Fruit fly (Drosophila melanogaster) whole organism, embryonic: ENCODE measurements around the gene Mis12.

Source experiments
- Bdp1 ChIP-seq: fragments of 200-800 bp; sonication (Bioruptor generic); optimal IDR thresholded peaks from 3 replicates; lab custom pipeline; 2016; ENCODE audit warnings: missing biosample characterization, missing genetic modification characterization
- BtbVII ChIP-seq: fragments of 200-800 bp; sonication (Bioruptor generic); optimal IDR thresholded peaks from 3 replicates; lab custom pipeline; 2017; ENCODE audit warnings: missing biosample characterization, mild to moderate bottlenecking, missing genetic modification characterization
- CG10274 ChIP-seq: fragments of 200-800 bp; sonication (Bioruptor generic); optimal IDR thresholded peaks from 3 replicates; lab custom pipeline; 2017; ENCODE audit warnings: missing biosample characterization, mild to moderate bottlenecking, missing genetic modification characterization
- CG13624 ChIP-seq: fragments of 200-800 bp; sonication (Bioruptor generic); optimal IDR thresholded peaks from 2 replicates; lab custom pipeline; 2016; ENCODE audit warnings: missing biosample characterization, missing genetic modification characterization
- CG15011 ChIP-seq: fragments of 200-800 bp; sonication (Bioruptor generic); optimal IDR thresholded peaks from 3 replicates; lab custom pipeline; 2018; ENCODE audit warnings: missing biosample characterization, mild to moderate bottlenecking, missing genetic modification characterization
- CG15479 ChIP-seq: fragments of 200-800 bp; sonication (Bioruptor generic); optimal IDR thresholded peaks from 3 replicates; lab custom pipeline; 2019; ENCODE audit warnings: missing biosample characterization, mild to moderate bottlenecking, missing genetic modification characterization, moderate library complexity
- CG16863 ChIP-seq: fragments of 200-800 bp; sonication (Bioruptor generic); optimal IDR thresholded peaks from 3 replicates; lab custom pipeline; 2016; ENCODE audit warnings: missing biosample characterization, missing genetic modification characterization
- CG17612 ChIP-seq: fragments of 200-800 bp; sonication (Bioruptor generic); IDR thresholded peaks from 2 replicates; pipeline ENCODE4 v1.3.6; 2022; ENCODE audit warnings: missing biosample characterization, missing genetic modification characterization
- CG2678 ChIP-seq: fragments of 200-800 bp; sonication (Bioruptor generic); optimal IDR thresholded peaks from 3 replicates; lab custom pipeline; 2019; ENCODE audit warnings: missing biosample characterization, mild to moderate bottlenecking, missing genetic modification characterization, moderate library complexity
- CG34224 ChIP-seq: fragments of 200-800 bp; sonication (Bioruptor generic); IDR thresholded peaks from 3 replicates; pipeline ENCODE4 v1.3.6; 2022; ENCODE audit warnings: missing biosample characterization, missing genetic modification characterization; ENCODE audit not compliant: partially characterized antibody
- CG34376 ChIP-seq: fragments of 200-800 bp; sonication (Bioruptor generic); optimal IDR thresholded peaks from 2 replicates; lab custom pipeline; 2018; ENCODE audit warnings: missing biosample characterization, mild to moderate bottlenecking, missing genetic modification characterization
- CG3838 ChIP-seq: fragments of 200-800 bp; sonication (Bioruptor generic); optimal IDR thresholded peaks from 3 replicates; lab custom pipeline; 2016; ENCODE audit warnings: missing biosample characterization, missing genetic modification characterization
- CG3847 ChIP-seq: fragments of 200-800 bp; sonication (Bioruptor generic); IDR thresholded peaks from 2 replicates; pipeline ENCODE4 v1.3.6; 2022; ENCODE audit warnings: missing biosample characterization, missing genetic modification characterization
- CG7786 ChIP-seq: fragments of 200-800 bp; sonication (Bioruptor generic); optimal IDR thresholded peaks from 2 replicates; lab custom pipeline; 2016; ENCODE audit warnings: missing biosample characterization, missing genetic modification characterization
- CG8089 ChIP-seq: fragments of 200-800 bp; sonication (Bioruptor generic); optimal IDR thresholded peaks from 3 replicates; lab custom pipeline; 2016; ENCODE audit warnings: missing biosample characterization, missing genetic modification characterization
- CG9437 ChIP-seq: fragments of 200-800 bp; sonication (Bioruptor generic); optimal IDR thresholded peaks from 2 replicates; lab custom pipeline; 2018; ENCODE audit warnings: missing biosample characterization, mild to moderate bottlenecking, missing genetic modification characterization
- CG9609 ChIP-seq: fragments of 200-800 bp; sonication (Bioruptor generic); optimal IDR thresholded peaks from 3 replicates; lab custom pipeline; 2016; ENCODE audit warnings: missing biosample characterization, missing genetic modification characterization
- CrebB ChIP-seq: fragments of 200-800 bp; sonication (Bioruptor generic); optimal IDR thresholded peaks from 3 replicates; lab custom pipeline; 2018; ENCODE audit warnings: missing biosample characterization, mild to moderate bottlenecking, missing genetic modification characterization
- Deaf1 ChIP-seq: fragments of 200-800 bp; optimal IDR thresholded peaks from 3 replicates; lab custom pipeline; 2019; ENCODE audit warnings: missing biosample characterization, mild to moderate bottlenecking, missing genetic modification characterization, moderate library complexity
- Dp ChIP-seq: fragments of 200-800 bp; sonication (Bioruptor generic); optimal IDR thresholded peaks from 2 replicates; lab custom pipeline; 2018; ENCODE audit warnings: missing biosample characterization, mild to moderate bottlenecking, missing genetic modification characterization, moderate library complexity
- H15 ChIP-seq: fragments of 200-800 bp; sonication (Bioruptor generic); IDR thresholded peaks from 3 replicates; pipeline ENCODE4 v1.3.6; 2022; ENCODE audit warnings: missing biosample characterization, missing genetic modification characterization
- HHEX ChIP-seq: fragments of 200-800 bp; sonication (Bioruptor generic); optimal IDR thresholded peaks from 3 replicates; lab custom pipeline; 2017; ENCODE audit warnings: missing biosample characterization, mild to moderate bottlenecking, missing genetic modification characterization, missing genetic modification reagents
- HLH4C ChIP-seq: fragments of 200-800 bp; sonication (Bioruptor generic); IDR thresholded peaks from 3 replicates; pipeline ENCODE4 v1.3.6; 2022; ENCODE audit warnings: missing biosample characterization, missing genetic modification characterization; ENCODE audit not compliant: partially characterized antibody
- Hsf ChIP-seq: fragments of 200-800 bp; sonication (Bioruptor generic); optimal IDR thresholded peaks from 3 replicates; lab custom pipeline; 2016; ENCODE audit warnings: missing biosample characterization, missing genetic modification characterization
- Myb ChIP-seq: fragments of 200-800 bp; sonication (Bioruptor generic); optimal IDR thresholded peaks from 2 replicates; lab custom pipeline; 2016; ENCODE audit warnings: missing biosample characterization, missing genetic modification characterization
- Nf-YB ChIP-seq: fragments of 200-800 bp; sonication (Bioruptor generic); optimal IDR thresholded peaks from 3 replicates; lab custom pipeline; 2019; ENCODE audit warnings: missing biosample characterization, mild to moderate bottlenecking, missing genetic modification characterization, moderate library complexity
- Pdp1 ChIP-seq, 2 experiments: fragments of 200-800 bp; sonication (Bioruptor generic); optimal IDR thresholded peaks; 3 replicates each; lab custom pipeline; 2016; ENCODE audit warnings: missing biosample characterization in 2 of 2, missing genetic modification characterization in 2 of 2, mild to moderate bottlenecking in 1 of 2, moderate library complexity in 1 of 2
- Sox102F ChIP-seq: fragments of 200-800 bp; sonication (Bioruptor generic); optimal IDR thresholded peaks from 2 replicates; lab custom pipeline; 2018; ENCODE audit warnings: missing biosample characterization, mild to moderate bottlenecking, missing genetic modification characterization, moderate library complexity
- Spps ChIP-seq: fragments of 200-800 bp; sonication (Bioruptor generic); optimal IDR thresholded peaks from 2 replicates; lab custom pipeline; 2018; ENCODE audit warnings: missing biosample characterization, mild to moderate bottlenecking, missing genetic modification characterization
- TFAM ChIP-seq: fragments of 200-800 bp; sonication (Bioruptor generic); optimal IDR thresholded peaks from 2 replicates; lab custom pipeline; 2017; ENCODE audit warnings: missing biosample characterization, missing genetic modification characterization, inconsistent platforms
- YL-1 ChIP-seq: fragments of 200-800 bp; sonication (Bioruptor generic); optimal IDR thresholded peaks from 3 replicates; lab custom pipeline; 2017; ENCODE audit warnings: missing biosample characterization, mild to moderate bottlenecking, missing genetic modification characterization
- ab ChIP-seq: fragments of 200-800 bp; sonication (Bioruptor generic); optimal IDR thresholded peaks from 2 replicates; lab custom pipeline; 2016; ENCODE audit warnings: missing biosample characterization, missing genetic modification characterization
- al ChIP-seq: fragments of 200-800 bp; sonication (Bioruptor generic); IDR thresholded peaks from 2 replicates; pipeline ENCODE4 v1.3.6; 2022; ENCODE audit warnings: missing biosample characterization, missing genetic modification characterization
- bowl ChIP-seq: fragments of 200-800 bp; sonication (Bioruptor generic); IDR thresholded peaks from 2 replicates; pipeline ENCODE4 v1.3.6; 2022; ENCODE audit warnings: missing biosample characterization, missing genetic modification characterization
- cas ChIP-seq: fragments of 200-800 bp; sonication (Bioruptor generic); IDR thresholded peaks from 2 replicates; pipeline ENCODE4 v1.3.6; 2022; ENCODE audit warnings: missing biosample characterization, missing genetic modification characterization
- caup ChIP-seq: fragments of 200-800 bp; sonication (Bioruptor generic); optimal IDR thresholded peaks from 3 replicates; lab custom pipeline; 2017; ENCODE audit warnings: missing biosample characterization, mild to moderate bottlenecking, missing genetic modification characterization, moderate library complexity; ENCODE audit not compliant: severe bottlenecking
- chn ChIP-seq: fragments of 200-800 bp; sonication (Bioruptor generic); optimal IDR thresholded peaks from 2 replicates; lab custom pipeline; 2016; ENCODE audit warnings: missing biosample characterization, missing genetic modification characterization
- croc ChIP-seq: fragments of 200-800 bp; sonication (Bioruptor generic); conservative IDR thresholded peaks from 3 replicates; pipeline ENCODE4 v1.3.6; 2022; ENCODE audit warnings: missing biosample characterization, missing genetic modification characterization
- dpn ChIP-seq, 2 experiments: fragments of 200-800 bp; sonication (Bioruptor generic); optimal IDR thresholded peaks; 3 replicates each; lab custom pipeline; 2016; ENCODE audit warnings: missing biosample characterization in 2 of 2, missing genetic modification characterization in 2 of 2
- emc ChIP-seq: fragments of 200-800 bp; sonication (Bioruptor generic); optimal IDR thresholded peaks from 2 replicates; lab custom pipeline; 2016; ENCODE audit warnings: missing biosample characterization, missing genetic modification characterization
- fd102C ChIP-seq: fragments of 200-800 bp; sonication (Bioruptor generic); optimal IDR thresholded peaks from 2 replicates; lab custom pipeline; 2018; ENCODE audit warnings: missing biosample characterization, mild to moderate bottlenecking, missing genetic modification characterization, moderate library complexity
- hbn ChIP-seq: fragments of 200-800 bp; sonication (Bioruptor generic); IDR thresholded peaks from 2 replicates; pipeline ENCODE4 v1.3.6; 2022; ENCODE audit warnings: missing biosample characterization, missing genetic modification characterization; ENCODE audit not compliant: partially characterized antibody
- nau ChIP-seq: fragments of 200-800 bp; sonication (Bioruptor generic); optimal IDR thresholded peaks from 3 replicates; lab custom pipeline; 2017; ENCODE audit warnings: missing biosample characterization, mild to moderate bottlenecking, missing genetic modification characterization, missing genetic modification reagents
- p53 ChIP-seq: fragments of 200-800 bp; sonication (Bioruptor generic); optimal IDR thresholded peaks from 2 replicates; lab custom pipeline; 2016; ENCODE audit warnings: missing biosample characterization, missing genetic modification characterization
- pum ChIP-seq: fragments of 200-800 bp; sonication (Bioruptor generic); optimal IDR thresholded peaks from 2 replicates; lab custom pipeline; 2016; ENCODE audit warnings: missing biosample characterization, missing genetic modification characterization
- salm ChIP-seq: fragments of 200-800 bp; sonication (Bioruptor generic); optimal IDR thresholded peaks from 2 replicates; lab custom pipeline; 2018; ENCODE audit warnings: missing biosample characterization, mild to moderate bottlenecking, missing genetic modification characterization
- sr ChIP-seq: fragments of 200-800 bp; sonication (Bioruptor generic); IDR thresholded peaks from 3 replicates; pipeline ENCODE4 v1.3.6; 2022; ENCODE audit warnings: missing biosample characterization, missing genetic modification characterization
- wdn ChIP-seq: fragments of 200-800 bp; sonication (Bioruptor generic); IDR thresholded peaks from 2 replicates; pipeline ENCODE4 v1.3.6; 2022; ENCODE audit warnings: missing biosample characterization, missing genetic modification characterization
- zfh1 ChIP-seq: fragments of 200-800 bp; sonication (Bioruptor generic); IDR thresholded peaks from 3 replicates; pipeline ENCODE4 v1.3.6; 2022; ENCODE audit warnings: missing biosample characterization, missing genetic modification characterization

The Mis12 gene

DNA sequence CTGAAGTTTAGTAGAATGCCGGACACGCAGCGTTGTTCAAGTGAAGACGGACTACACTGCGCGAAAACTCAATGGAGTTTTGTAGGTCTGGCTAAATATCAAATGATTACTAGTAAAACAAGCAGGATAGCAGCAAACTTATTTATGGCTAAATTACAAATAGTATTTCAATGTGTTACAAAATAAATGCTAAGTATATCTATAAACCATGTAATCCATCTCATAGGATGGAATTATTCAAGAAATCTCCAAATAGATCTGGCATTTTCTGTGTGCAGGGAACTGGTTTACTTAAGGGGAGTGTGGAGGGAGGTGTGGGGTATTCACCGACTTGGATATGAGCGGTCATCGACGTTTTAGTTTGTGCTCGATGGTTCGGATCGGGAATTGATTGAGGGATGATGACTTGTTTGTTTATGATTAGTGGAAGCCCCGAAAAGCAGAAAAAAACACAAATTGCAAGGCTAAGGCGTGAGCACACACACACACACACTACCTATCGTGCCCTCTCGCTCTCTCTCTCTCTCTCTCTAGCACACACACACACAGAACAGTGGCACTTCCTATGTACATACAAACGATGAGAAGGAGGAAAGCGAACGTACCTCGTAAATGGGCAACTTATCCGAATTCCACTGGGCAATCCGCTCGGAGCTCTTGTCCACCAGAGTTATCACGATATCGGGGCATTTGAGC is 4.9 kb downstream of the Mis12 start (continued):
- peak; percentile 78 for TF ChIP-seq zfh1 (GFP tag; lab: Robert Waterston, UW)
- peak; percentile 82 for TF ChIP-seq Sox102F (GFP tag; lab: Kevin White, UChicago)
- peak; percentile 77 for TF ChIP-seq CG3847 (GFP tag; lab: Robert Waterston, UW)
- TF ChIP-seq HLH4C (GFP tag; lab: Robert Waterston, UW), result no peak
- TF ChIP-seq Nf-YB (GFP tag; lab: Kevin White, UChicago), result peak; percentile 38
- peak; percentile 44 for TF ChIP-seq nau (GFP tag; lab: Kevin White, UChicago)
- no peak for TF ChIP-seq CG15479
- peak; percentile 35 for TF ChIP-seq CG10274 (GFP tag; lab: Kevin White, UChicago)
- TF ChIP-seq CG16863 (GFP tag; lab: Kevin White, UChicago), result peak; percentile 80
- TF ChIP-seq Dp (GFP tag; lab: Kevin White, UChicago), result no peak
- TF ChIP-seq salm (tag; lab: Kevin White, UChicago), result peak; percentile 46
- TF ChIP-seq chn (GFP tag; lab: Kevin White, UChicago), result peak; percentile 75
- peak; percentile 44 for TF ChIP-seq ab (GFP tag; lab: Kevin White, UChicago)
- TF ChIP-seq bowl (GFP tag; lab: Robert Waterston, UW), result peak; percentile 40; the same call in 1 of the 2 replicates
- TF ChIP-seq CG13624, result peak; percentile 76
- peak; percentile 78 for TF ChIP-seq CG7786 (GFP tag; lab: Kevin White, UChicago)
- TF ChIP-seq Myb (GFP tag; lab: Kevin White, UChicago), result peak; percentile 63
- TF ChIP-seq CG9609, result peak; percentile 63
- TF ChIP-seq Deaf1 (tag; lab: Kevin White, UChicago), result no peak
- TF ChIP-seq emc (GFP tag; lab: Kevin White, UChicago), result peak; percentile 33
- TF ChIP-seq Spps (tag; lab: Kevin White, UChicago), result peak; percentile 72
- TF ChIP-seq CG2678 (tag; lab: Kevin White, UChicago), result peak; percentile 89
- TF ChIP-seq CG15011 (GFP tag; lab: Kevin White, UChicago), result peak; percentile 40
- peak; percentile 56 for TF ChIP-seq CrebB (tag; lab: Kevin White, UChicago)
- peak; percentile 66 for TF ChIP-seq CG8089
- peak; percentile 40 for TF ChIP-seq TFAM (GFP tag; lab: Kevin White, UChicago)
- 0 out of 3 replicates have a peak, but pooled peaks have one; percentile 15 for TF ChIP-seq H15
- TF ChIP-seq BtbVII (GFP tag; lab: Kevin White, UChicago), result peak; percentile 73
- no peak for TF ChIP-seq cas (GFP tag; lab: Robert Waterston, UW)
- TF ChIP-seq CG34224 (GFP tag; lab: Robert Waterston, UW), result peak; percentile 11; the same call in 1 of the 3 replicates
- peak; percentile 28; the same call in 1 of the 3 replicates for TF ChIP-seq sr (GFP tag; lab: Robert Waterston, UW)
- peak; percentile 74 to 75 for TF ChIP-seq Pdp1 (GFP tag; optimal IDR thresholded peaks at IDR 0.05; lab: Kevin White, UChicago)
- TF ChIP-seq CG34376 (GFP tag; lab: Kevin White, UChicago), result no peak
- TF ChIP-seq YL-1, result peak; percentile 2
- peak; percentile 35 for TF ChIP-seq p53 (GFP tag; lab: Kevin White, UChicago)
- no peak for TF ChIP-seq hbn (GFP tag; lab: Robert Waterston, UW)
- TF ChIP-seq CG3838 (GFP tag; lab: Kevin White, UChicago), result peak; percentile 42
- peak; percentile 48 for TF ChIP-seq caup
- TF ChIP-seq croc (GFP tag; lab: Robert Waterston, UW), result peak; percentile 64; the same call in 2 of the 3 replicates
- TF ChIP-seq pum (GFP tag; lab: Kevin White, UChicago), result peak; percentile 70
- peak; percentile 40; the same call in 1 of the 2 replicates for TF ChIP-seq al (GFP tag; lab: Robert Waterston, UW)
- peak; percentile 82 to 83 for TF ChIP-seq dpn (GFP tag; optimal IDR thresholded peaks at IDR 0.05; lab: Kevin White, UChicago)
- peak; percentile 82 for TF ChIP-seq HHEX (GFP tag; lab: Kevin White, UChicago)
- TF ChIP-seq CG9437, result peak; percentile 79
- TF ChIP-seq fd102C (GFP tag; lab: Kevin White, UChicago), result no peak
- TF ChIP-seq wdn (GFP tag; lab: Robert Waterston, UW), result peak; percentile 50
- TF ChIP-seq Hsf (GFP tag; lab: Kevin White, UChicago), result peak; percentile 87
- TF ChIP-seq Bdp1, result peak; percentile 54
- peak; percentile 36; the same call in 1 of the 2 replicates for TF ChIP-seq CG17612 (GFP tag; lab: Robert Waterston, UW)
